Worm (Caenorhabditis elegans) whole organism, late embryonic: ENCODE measurements around the gene fbxc-36.
"Not testable (repeated sequence)": the region's sequence is repeated elsewhere in the genome, so short reads cannot be mapped to it uniquely, and the experiment has no call there.

ENCODE experiments used
- C08G9.2 ChIP-seq: sonication (generic microtip); optimal IDR thresholded peaks from 2 replicates; lab custom pipeline; 2016; ENCODE audit warnings: mild to moderate bottlenecking, missing genetic modification characterization, moderate library complexity, missing compliant biosample characterization
- ahr-1 ChIP-seq: sonication (generic microtip); optimal IDR thresholded peaks from 2 replicates; lab custom pipeline; 2016; ENCODE audit warnings: missing genetic modification characterization, missing compliant biosample characterization
- ceh-14 ChIP-seq: sonication (generic microtip); optimal IDR thresholded peaks from 2 replicates; lab custom pipeline; 2016; ENCODE audit warnings: missing genotype, missing genetic modification characterization, missing compliant biosample characterization
- ceh-19 ChIP-seq: fragments of 200-800 bp; sonication (Bioruptor generic); optimal IDR thresholded peaks from 2 replicates; lab custom pipeline; 2018; ENCODE audit warnings: mild to moderate bottlenecking, missing genetic modification characterization, missing compliant biosample characterization
- ceh-22 ChIP-seq: sonication (generic microtip); optimal IDR thresholded peaks from 2 replicates; lab custom pipeline; 2017; ENCODE audit warnings: missing biosample characterization, missing genetic modification characterization
- ceh-24 ChIP-seq: sonication (generic microtip); optimal IDR thresholded peaks from 2 replicates; lab custom pipeline; 2016; ENCODE audit warnings: mild to moderate bottlenecking, missing genetic modification characterization, missing compliant biosample characterization
- ceh-30 ChIP-seq: fragments of 150-350 bp; optimal IDR thresholded peaks from 2 replicates; lab custom pipeline; 2014; ENCODE audit warnings: missing biosample characterization, missing genetic modification characterization
- ceh-31 ChIP-seq: sonication (generic microtip); optimal IDR thresholded peaks from 2 replicates; lab custom pipeline; 2016; ENCODE audit warnings: missing genetic modification characterization, missing compliant biosample characterization
- ceh-48 ChIP-seq: sonication (generic microtip); optimal IDR thresholded peaks from 2 replicates; lab custom pipeline; 2016; ENCODE audit warnings: missing genetic modification characterization, inconsistent platforms, missing compliant biosample characterization
- ceh-6 ChIP-seq: fragments of 200-800 bp; sonication (Bioruptor generic); optimal IDR thresholded peaks from 2 replicates; lab custom pipeline; 2018; ENCODE audit warnings: mild to moderate bottlenecking, missing genetic modification characterization, missing compliant biosample characterization
- ceh-9 ChIP-seq: sonication (generic microtip); optimal IDR thresholded peaks from 2 replicates; lab custom pipeline; 2016; ENCODE audit warnings: mild to moderate bottlenecking, missing genetic modification characterization, inconsistent platforms, missing compliant biosample characterization
- dmd-4 ChIP-seq: sonication (generic microtip); optimal IDR thresholded peaks from 2 replicates; lab custom pipeline; 2016; ENCODE audit warnings: borderline replicate concordance, missing genetic modification characterization, missing compliant biosample characterization
- elt-2 ChIP-seq: sonication (generic microtip); optimal IDR thresholded peaks from 2 replicates; lab custom pipeline; 2016; ENCODE audit warnings: missing genetic modification reagents, missing genetic modification characterization, missing compliant biosample characterization
- elt-4 ChIP-seq: sonication (generic microtip); optimal IDR thresholded peaks from 2 replicates; lab custom pipeline; 2016; ENCODE audit warnings: missing genetic modification characterization, missing compliant biosample characterization
- ets-4 ChIP-seq: sonication (generic microtip); optimal IDR thresholded peaks from 2 replicates; lab custom pipeline; 2016; ENCODE audit warnings: missing genetic modification characterization, missing compliant biosample characterization
- hlh-30 ChIP-seq: sonication (generic microtip); optimal IDR thresholded peaks from 2 replicates; lab custom pipeline; 2017; ENCODE audit warnings: antibody characterized with exemption, missing genetic modification characterization, missing compliant biosample characterization; ENCODE audit not compliant: insufficient read depth
- hlh-6 ChIP-seq: sonication (generic microtip); optimal IDR thresholded peaks from 2 replicates; lab custom pipeline; 2016; ENCODE audit warnings: missing genotype, missing genetic modification characterization, missing compliant biosample characterization
- lim-6 ChIP-seq: sonication (generic microtip); optimal IDR thresholded peaks from 2 replicates; lab custom pipeline; 2016; ENCODE audit warnings: missing genetic modification characterization, missing compliant biosample characterization
- odd-2 ChIP-seq: sonication (generic microtip); optimal IDR thresholded peaks from 2 replicates; lab custom pipeline; 2017; ENCODE audit warnings: antibody characterized with exemption, mild to moderate bottlenecking, missing genetic modification characterization, missing compliant biosample characterization
- pag-3 ChIP-seq: sonication (generic microtip); optimal IDR thresholded peaks from 2 replicates; lab custom pipeline; 2016; ENCODE audit warnings: missing compliant biosample characterization, missing genetic modification characterization, borderline replicate concordance
- pax-1 ChIP-seq: fragments of 150-350 bp; optimal IDR thresholded peaks from 2 replicates; lab custom pipeline; 2014; ENCODE audit warnings: missing biosample characterization, missing genetic modification characterization
- pha-2 ChIP-seq: sonication (generic microtip); optimal IDR thresholded peaks from 2 replicates; lab custom pipeline; 2017; ENCODE audit warnings: mild to moderate bottlenecking, missing genetic modification characterization, missing compliant biosample characterization
- rnt-1 ChIP-seq: sonication (generic microtip); optimal IDR thresholded peaks from 2 replicates; lab custom pipeline; 2016; ENCODE audit warnings: missing genetic modification characterization, missing compliant biosample characterization
- sox-4 ChIP-seq: sonication (generic microtip); optimal IDR thresholded peaks from 2 replicates; lab custom pipeline; 2017; ENCODE audit warnings: mild to moderate bottlenecking, missing genetic modification characterization, inconsistent platforms, missing compliant biosample characterization
- unc-3 ChIP-seq, 2 experiments: fragments of 200-800 bp in 1 of 2; sonication (Bioruptor generic) in 1 of 2; sonication (generic microtip) in 1 of 2; conservative IDR thresholded peaks in 1 of 2; optimal IDR thresholded peaks in 1 of 2; 2 replicates each; pipeline versions ENCODE4 v1.3.6 to Lab custom; 2016 to 2022; ENCODE audit warnings: missing compliant biosample characterization in 2 of 2, missing genetic modification characterization in 2 of 2, missing genetic modification reagents in 1 of 2
- unc-86 ChIP-seq: sonication (generic microtip); optimal IDR thresholded peaks from 2 replicates; lab custom pipeline; 2016; ENCODE audit warnings: missing genetic modification characterization, missing compliant biosample characterization
- ztf-16 ChIP-seq: sonication (generic microtip); optimal IDR thresholded peaks from 2 replicates; lab custom pipeline; 2017; ENCODE audit warnings: missing genetic modification characterization, missing compliant biosample characterization

The fbxc-36 gene

ce11 chrII:953052-953451 lies 12.3 kb downstream of the fbxc-36 start:
- TF ChIP-seq elt-2 (tag; lab: Kevin White, UChicago) = no peak
- TF ChIP-seq ztf-16 (tag; lab: Kevin White, UChicago) = no peak
- TF ChIP-seq ceh-48 (tag; lab: Kevin White, UChicago) = peak; percentile 6
- TF ChIP-seq pax-1 (tag; lab: Kevin White, UChicago) = no peak
- TF ChIP-seq hlh-30 = peak; percentile 60
- no peak for TF ChIP-seq unc-3 (GFP tag; conservative IDR thresholded peaks at IDR 0.05; lab: Robert Waterston, UW)
- no peak for TF ChIP-seq unc-3 (tag; optimal IDR thresholded peaks at IDR 0.05; lab: Kevin White, UChicago)
- TF ChIP-seq, all 69 proteins: peak for 2

ce11 chrII:954626-955025 lies 13.8 kb downstream of the fbxc-36 start, which contains the start of gene fbxc-7:
Gene fbxc-7, plus strand, starts transcription at chrII:954926.
- not testable (repeated sequence) for TF ChIP-seq sox-4; ceh-24 (tag; lab: Kevin White, UChicago); unc-3 (GFP tag; conservative IDR thresholded peaks at IDR 0.05; lab: Robert Waterston, UW); unc-3 (tag; optimal IDR thresholded peaks at IDR 0.05; lab: Kevin White, UChicago)

ce11 chrII:958618-959017 lies 17.8 kb downstream of the fbxc-36 start, which contains the start of gene sdz-4:
Gene sdz-4, plus strand, starts transcription at chrII:958918.
- TF ChIP-seq pha-2 (tag; lab: Kevin White, UChicago) = no peak
- TF ChIP-seq odd-2 (tag; lab: Kevin White, UChicago) = no peak

- TF ChIP-seq ceh-19 (GFP tag; lab: Kevin White, UChicago) (no peak), sox-4 (no peak), C08G9.2 (no peak), ceh-9 (no peak), unc-3 (GFP tag; conservative IDR thresholded peaks at IDR 0.05; lab: Robert Waterston, UW) (no peak), unc-3 (tag; optimal IDR thresholded peaks at IDR 0.05; lab: Kevin White, UChicago) (no peak), ceh-30 (no peak)
- TF ChIP-seq, all 69 proteins: peak for 0
Observed at ce11 chrII:960218-960617, 19.4 kb downstream of the fbxc-36 start, which contains the start of the genes C32B5.18 and C32B5.7. Gene C32B5.18, plus strand, starts transcription at chrII:960518. Gene C32B5.7, plus strand, starts transcription at chrII:960528.

- no peak for TF ChIP-seq lim-6 (tag; lab: Kevin White, UChicago)
- TF ChIP-seq rnt-1 (tag; lab: Kevin White, UChicago) = no peak
- TF ChIP-seq ceh-22 (tag; lab: Kevin White, UChicago) = no peak
- no peak for TF ChIP-seq ceh-31 (tag; lab: Kevin White, UChicago)
- TF ChIP-seq pax-1 (tag; lab: Kevin White, UChicago) = no peak
- TF ChIP-seq ceh-14 (tag; lab: Kevin White, UChicago) = no peak
- no peak for TF ChIP-seq ceh-6 (GFP tag; lab: Kevin White, UChicago)
- TF ChIP-seq pag-3 = no peak
- no peak for TF ChIP-seq ceh-19 (GFP tag; lab: Kevin White, UChicago)
- TF ChIP-seq ahr-1 (tag; lab: Kevin White, UChicago) = no peak
Observed at ce11 chrII:961961-962360, 21.2 kb downstream of the fbxc-36 start, which contains the start of gene C32B5.13. Gene C32B5.13, minus strand, starts transcription at chrII:962061.

ce11 chrII:966962-967361 lies 26.2 kb downstream of the fbxc-36 start, which contains the start of gene fbxc-18:
Gene fbxc-18, minus strand, starts transcription at chrII:967062.
- not testable (repeated sequence) for TF ChIP-seq hlh-6 (tag; lab: Kevin White, UChicago); C08G9.2; elt-4 (tag; lab: Kevin White, UChicago)

ce11 chrII:968106-968505 lies 27.3 kb downstream of the fbxc-36 start, which contains the start of gene C32B5.6:
Gene C32B5.6, plus strand, starts transcription at chrII:968406.
- TF ChIP-seq dmd-4, unc-86, ets-4 (tag; lab: Kevin White, UChicago): not testable (repeated sequence)
- TF ChIP-seq, all 69 proteins: peak for 0; not testable (repeated sequence) for 69
